Worm (Caenorhabditis elegans) whole organism, L4 larva: Measurements from ENCODE around the gene sru-11.

Experiments used
- fos-1 ChIP-seq: fragments of 150-350 bp; optimal IDR thresholded peaks from 2 replicates; lab custom pipeline; 2014; ENCODE audit warnings: missing biosample characterization, missing genetic modification characterization
- lin-39 ChIP-seq: fragments of 150-350 bp; optimal IDR thresholded peaks from 2 replicates; lab custom pipeline; 2014; ENCODE audit warnings: missing biosample characterization, missing genetic modification reagents, missing genetic modification characterization
- mdl-1 ChIP-seq, 2 experiments: fragments of 150-350 bp in 1 of 2; sonication (generic microtip) in 1 of 2; optimal IDR thresholded peaks; 2 replicates each; lab custom pipeline; 2014 to 2017; ENCODE audit warnings: missing biosample characterization in 2 of 2, missing genetic modification characterization in 2 of 2
- pqm-1 ChIP-seq: sonication (generic microtip); optimal IDR thresholded peaks from 2 replicates; lab custom pipeline; 2017; ENCODE audit warnings: missing biosample characterization, missing genetic modification characterization
- unc-39 ChIP-seq: sonication (generic microtip); optimal IDR thresholded peaks from 2 replicates; lab custom pipeline; 2017; ENCODE audit warnings: missing biosample characterization, missing genetic modification characterization
- zip-11 ChIP-seq: fragments of 200-800 bp; sonication (Bioruptor generic); IDR thresholded peaks from 2 replicates; pipeline ENCODE4 v1.3.6; 2022; ENCODE audit warnings: missing genetic modification characterization, missing compliant biosample characterization

ce11 chrIV:13584646-13585045 lies at the start of gene sru-11:
- TF ChIP-seq pqm-1 (tag; lab: Kevin White, UChicago): no peak
- TF ChIP-seq fos-1 (tag; lab: Kevin White, UChicago): no peak
- TF ChIP-seq unc-39: no peak
- no peak for TF ChIP-seq zip-11 (GFP tag; lab: Robert Waterston, UW)
- no peak for TF ChIP-seq mdl-1 (tag; optimal IDR thresholded peaks at IDR 0.05; lab: Kevin White, UChicago)
- TF ChIP-seq lin-39 (tag; lab: Kevin White, UChicago): no peak
